Worm (Caenorhabditis elegans): Measurements from ENCODE around the gene T13F3.4.

T13F3.4 gene

DNA sequence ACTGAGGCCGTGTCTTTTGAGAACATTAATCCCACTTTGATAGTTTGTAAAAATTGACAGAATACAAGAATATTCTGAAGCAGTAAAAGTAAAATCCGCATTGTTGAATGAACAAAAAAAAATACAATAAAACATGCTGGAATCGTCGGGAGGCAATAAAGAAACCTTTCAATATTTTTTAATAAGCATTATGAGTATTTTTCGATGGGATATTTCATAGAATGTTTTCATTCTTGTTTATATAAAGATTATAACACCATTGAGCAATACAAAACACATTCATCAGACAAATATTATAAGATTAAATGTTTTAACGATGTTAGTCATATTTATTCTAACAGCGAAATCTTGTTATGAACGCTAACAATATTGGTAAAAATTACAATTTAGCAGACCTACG is 12.7 kb downstream of the T13F3.4 start, which contains the start of gene gcy-20:
gcy-20 (minus strand) TSS at position 101 of the 400 bp plus-strand sequence.
- TF ChIP-seq alr-1 (tag; optimal IDR thresholded peaks at IDR 0.05) (no peak), nhr-10 (tag; optimal IDR thresholded peaks at IDR 0.05) (no peak), aly-2 (tag; optimal IDR thresholded peaks at IDR 0.05) (no peak), fos-1 (tag; optimal IDR thresholded peaks at IDR 0.05) (no peak), ztf-11 (tag; optimal IDR thresholded peaks at IDR 0.05) (no peak), unc-39 (tag; optimal IDR thresholded peaks at IDR 0.05) (no peak), sma-3 (GFP tag; optimal IDR thresholded peaks at IDR 0.05) (no peak), unc-62 (GFP tag; optimal IDR thresholded peaks at IDR 0.05) (no peak), peb-1 (tag; optimal IDR thresholded peaks at IDR 0.05) (no peak), skn-1 (tag; optimal IDR thresholded peaks at IDR 0.05) (no peak), Y55F3AM.14 (GFP tag; optimal IDR thresholded peaks at IDR 0.05) (no peak)

DNA sequence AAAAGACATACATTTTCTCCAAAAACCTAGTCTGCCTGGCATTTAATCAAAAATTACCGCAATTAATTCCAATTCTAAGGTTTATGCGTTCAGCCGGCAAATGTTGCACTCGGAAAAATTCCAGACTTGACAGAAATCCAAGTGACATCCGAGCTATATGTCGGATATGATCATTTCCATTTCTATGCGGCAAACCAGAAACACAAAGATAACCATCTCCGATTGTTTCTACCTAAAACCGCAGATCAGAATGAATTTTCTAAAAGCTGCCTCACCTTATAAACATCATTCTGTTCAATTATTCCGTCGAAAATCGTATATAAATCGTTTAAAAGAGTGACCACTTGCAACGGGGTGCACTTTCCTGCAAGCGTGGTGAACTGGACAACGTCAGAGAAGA is 17.3 kb downstream of the T13F3.4 start:
- no peak for TF ChIP-seq sma-3 (GFP tag; optimal IDR thresholded peaks at IDR 0.05)
- no peak for TF ChIP-seq nhr-6 (tag; optimal IDR thresholded peaks at IDR 0.05)
- no peak for TF ChIP-seq lin-39 (tag; optimal IDR thresholded peaks at IDR 0.05)
- TF ChIP-seq nhr-12 (tag; optimal IDR thresholded peaks at IDR 0.05): no peak
- TF ChIP-seq lin-13 (GFP tag; optimal IDR thresholded peaks at IDR 0.05): no peak
- TF ChIP-seq ceh-82 (tag; optimal IDR thresholded peaks at IDR 0.05): no peak
- no peak for TF ChIP-seq nhr-23 (tag; optimal IDR thresholded peaks at IDR 0.05)
- no peak for TF ChIP-seq ztf-1 (GFP tag; conservative IDR thresholded peaks at IDR 0.05)
- TF ChIP-seq Y55F3AM.14 (GFP tag; optimal IDR thresholded peaks at IDR 0.05): no peak
- no peak for TF ChIP-seq dmd-4 (tag; optimal IDR thresholded peaks at IDR 0.05)
- no peak for TF ChIP-seq skn-1 (tag; optimal IDR thresholded peaks at IDR 0.05)
- TF ChIP-seq sma-9 (GFP tag; optimal IDR thresholded peaks at IDR 0.05): no peak
- no peak for TF ChIP-seq sma-9 (tag; optimal IDR thresholded peaks at IDR 0.05)
- no peak for TF ChIP-seq R02D3.7 (tag; optimal IDR thresholded peaks at IDR 0.05)
- no peak for TF ChIP-seq aly-2 (tag; optimal IDR thresholded peaks at IDR 0.05)
- no peak for TF ChIP-seq mab-5 (tag; optimal IDR thresholded peaks at IDR 0.05)
- TF ChIP-seq mbf-1 (tag; optimal IDR thresholded peaks at IDR 0.05): no peak
- TF ChIP-seq fos-1 (tag; optimal IDR thresholded peaks at IDR 0.05): no peak
- no peak for TF ChIP-seq snpc-4 (tag; optimal IDR thresholded peaks at IDR 0.05)
- no peak for TF ChIP-seq nhr-237 (tag; optimal IDR thresholded peaks at IDR 0.05)

DNA sequence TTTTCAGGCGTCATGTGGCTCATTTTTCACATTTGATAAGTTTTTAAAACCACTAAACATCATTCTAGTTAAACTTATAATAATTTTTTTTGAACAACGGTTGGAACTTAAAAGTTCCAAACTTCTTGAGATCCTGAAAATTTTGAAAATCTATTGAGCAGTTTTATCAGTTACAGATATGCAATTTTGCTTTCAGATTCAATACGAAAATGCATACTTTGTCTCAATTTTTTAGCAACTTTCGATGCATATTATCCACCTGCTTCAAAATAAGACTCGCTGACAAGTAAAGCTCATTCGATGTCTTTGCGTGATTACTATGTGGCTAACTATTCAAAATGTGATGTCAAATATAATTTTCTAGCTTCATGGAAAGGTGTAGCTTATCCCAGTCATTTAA is 19.8 kb downstream of the T13F3.4 start, which contains the start of gene srh-95:
srh-95 (plus strand) TSS at position 301 of the 400 bp plus-strand sequence.
- TF ChIP-seq ama-1 (optimal IDR thresholded peaks at IDR 0.05): no peak
- no peak for TF ChIP-seq ceh-82 (tag; optimal IDR thresholded peaks at IDR 0.05)
- TF ChIP-seq fos-1 (tag; optimal IDR thresholded peaks at IDR 0.05): no peak
- TF ChIP-seq peb-1 (tag; optimal IDR thresholded peaks at IDR 0.05): no peak
- TF ChIP-seq nhr-21 (tag; optimal IDR thresholded peaks at IDR 0.05): no peak
- TF ChIP-seq ztf-11 (tag; optimal IDR thresholded peaks at IDR 0.05): no peak
- TF ChIP-seq lin-13 (GFP tag; optimal IDR thresholded peaks at IDR 0.05): no peak
- TF ChIP-seq ZK546.5 (tag; optimal IDR thresholded peaks at IDR 0.05): no peak
- TF ChIP-seq C34F6.9 (tag; optimal IDR thresholded peaks at IDR 0.05): no peak
- TF ChIP-seq snpc-4 (tag; optimal IDR thresholded peaks at IDR 0.05): no peak
- no peak for TF ChIP-seq lin-11 (tag; optimal IDR thresholded peaks at IDR 0.05)
- TF ChIP-seq nhr-11 (tag; optimal IDR thresholded peaks at IDR 0.05): no peak
- TF ChIP-seq R02D3.7 (tag; optimal IDR thresholded peaks at IDR 0.05): no peak
- no peak for TF ChIP-seq blmp-1 (tag; optimal IDR thresholded peaks at IDR 0.05; ENCODE audit: insufficient read depth)
- no peak for TF ChIP-seq crh-2 (tag; optimal IDR thresholded peaks at IDR 0.05)
- no peak for TF ChIP-seq ztf-1 (GFP tag; conservative IDR thresholded peaks at IDR 0.05)
- no peak for TF ChIP-seq Y55F3AM.14 (GFP tag; optimal IDR thresholded peaks at IDR 0.05)

DNA sequence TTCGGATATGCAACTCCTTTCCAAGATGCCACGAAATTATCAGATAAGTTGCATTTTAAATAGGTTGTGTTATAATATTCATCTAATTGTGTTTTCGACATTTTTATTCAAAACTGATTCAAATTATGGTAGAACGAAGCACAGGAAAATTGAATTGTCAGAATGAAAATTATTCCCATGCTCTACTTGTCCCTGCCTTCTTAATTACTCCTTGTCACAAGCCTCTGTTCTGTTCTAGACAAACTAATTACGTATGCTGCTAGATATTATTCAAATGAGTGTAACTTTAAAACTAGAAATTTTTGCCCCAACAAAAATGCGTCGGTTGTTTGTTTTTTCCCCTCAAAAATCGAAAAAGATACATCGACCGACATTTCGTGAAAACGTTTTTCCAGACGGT is 22.3 kb downstream of the T13F3.4 start, which contains the start of gene srh-104:
srh-104 (minus strand) TSS at position 101 of the 400 bp plus-strand sequence.
- TF ChIP-seq ama-1 (optimal IDR thresholded peaks at IDR 0.05) (no peak), unc-55 (GFP tag; optimal IDR thresholded peaks at IDR 0.05) (no peak), blmp-1 (tag; optimal IDR thresholded peaks at IDR 0.05; ENCODE audit: insufficient read depth) (no peak), sma-9 (GFP tag; optimal IDR thresholded peaks at IDR 0.05) (no peak), sma-9 (tag; optimal IDR thresholded peaks at IDR 0.05) (no peak), nhr-237 (tag; optimal IDR thresholded peaks at IDR 0.05) (no peak), elt-3 (tag; optimal IDR thresholded peaks at IDR 0.05) (no peak)

DNA sequence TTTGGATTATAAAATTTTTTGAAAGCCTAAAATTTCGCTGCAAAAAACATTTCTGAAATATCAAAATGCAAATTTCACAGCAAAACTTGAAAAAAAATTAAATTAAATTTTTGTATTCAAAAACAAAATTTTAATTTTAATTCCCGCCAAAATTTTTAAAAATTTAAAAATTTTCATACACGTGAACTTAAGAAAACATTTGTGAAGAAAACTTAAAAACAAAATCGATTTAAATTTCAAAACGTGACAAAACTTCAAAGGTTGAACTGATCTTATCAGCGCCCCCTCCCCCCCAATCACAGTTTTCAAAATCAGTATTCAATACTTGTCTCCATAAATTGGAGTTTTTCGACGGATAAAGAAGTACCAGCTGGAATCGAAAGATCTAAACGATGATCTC is 29.2 kb downstream of the T13F3.4 start, which contains the start of gene F21H7.5:
F21H7.5 (plus strand) TSS at position 301 of the 400 bp plus-strand sequence.
- no peak for TF ChIP-seq lsy-2 (tag; optimal IDR thresholded peaks at IDR 0.05)
- TF ChIP-seq nhr-6 (tag; optimal IDR thresholded peaks at IDR 0.05): no peak
- TF ChIP-seq lin-13 (GFP tag; optimal IDR thresholded peaks at IDR 0.05): no peak
- TF ChIP-seq sem-4 (tag; optimal IDR thresholded peaks at IDR 0.05): no peak
- no peak for TF ChIP-seq crh-2 (tag; optimal IDR thresholded peaks at IDR 0.05)
- no peak for TF ChIP-seq ZK546.5 (tag; optimal IDR thresholded peaks at IDR 0.05)
- no peak for TF ChIP-seq nhr-25 (tag; optimal IDR thresholded peaks at IDR 0.05)

Measured in whole organism, L2 larva.